Fruit fly (Drosophila melanogaster) whole organism, pupa: ENCODE measurements around the gene beta'COP.

Experiments
- CG10348 ChIP-seq: fragments of 200-800 bp; sonication (Bioruptor generic); IDR thresholded peaks from 2 replicates; pipeline ENCODE4 v1.3.6; 2022; ENCODE audit warnings: missing biosample characterization, missing genetic modification characterization
- CG12605 ChIP-seq: fragments of 200-800 bp; sonication (Bioruptor generic); IDR thresholded peaks from 2 replicates; pipeline ENCODE4 v1.3.6; 2022; ENCODE audit warnings: missing biosample characterization, missing genetic modification characterization
- CG13204 ChIP-seq: fragments of 200-800 bp; sonication (Bioruptor generic); optimal IDR thresholded peaks from 2 replicates; lab custom pipeline; 2018; ENCODE audit warnings: missing biosample characterization, mild to moderate bottlenecking, missing genetic modification characterization, moderate library complexity
- CG14655 ChIP-seq: fragments of 200-800 bp; sonication (Bioruptor generic); optimal IDR thresholded peaks from 3 replicates; lab custom pipeline; 2017; ENCODE audit warnings: mild to moderate bottlenecking, missing biosample characterization, missing genetic modification reagents, missing genetic modification characterization
- CG15710 ChIP-seq: fragments of 200-800 bp; sonication (Bioruptor generic); optimal IDR thresholded peaks from 2 replicates; lab custom pipeline; 2018; ENCODE audit warnings: missing biosample characterization, mild to moderate bottlenecking, missing genetic modification characterization, moderate library complexity
- CG17806 ChIP-seq: fragments of 200-800 bp; sonication (Bioruptor generic); optimal IDR thresholded peaks from 2 replicates; lab custom pipeline; 2018; ENCODE audit warnings: missing biosample characterization, mild to moderate bottlenecking, missing genetic modification characterization, moderate library complexity
- CG32121 ChIP-seq: fragments of 200-800 bp; sonication (Bioruptor generic); IDR thresholded peaks from 2 replicates; pipeline ENCODE4 v1.3.6; 2022; ENCODE audit warnings: missing biosample characterization, missing genetic modification characterization
- CG34367 ChIP-seq: fragments of 200-800 bp; sonication (Bioruptor generic); optimal IDR thresholded peaks from 2 replicates; lab custom pipeline; 2018; ENCODE audit warnings: missing biosample characterization, mild to moderate bottlenecking, missing genetic modification characterization
- CG4496 ChIP-seq: fragments of 200-800 bp; sonication (Bioruptor generic); IDR thresholded peaks from 3 replicates; pipeline ENCODE4 v1.3.6; 2022; ENCODE audit warnings: missing biosample characterization, missing genetic modification characterization
- CG8159 ChIP-seq: fragments of 200-800 bp; sonication (Bioruptor generic); optimal IDR thresholded peaks from 3 replicates; lab custom pipeline; 2018; ENCODE audit warnings: missing biosample characterization, mild to moderate bottlenecking, missing genetic modification characterization, moderate library complexity
- CG8301 ChIP-seq: fragments of 200-800 bp; sonication (Bioruptor generic); optimal IDR thresholded peaks from 2 replicates; lab custom pipeline; 2018; ENCODE audit warnings: missing biosample characterization, mild to moderate bottlenecking, missing genetic modification characterization
- CG9948 ChIP-seq: fragments of 200-800 bp; sonication (Bioruptor generic); optimal IDR thresholded peaks from 2 replicates; lab custom pipeline; 2018; ENCODE audit warnings: missing biosample characterization, mild to moderate bottlenecking, missing genetic modification characterization, moderate library complexity
- D1 ChIP-seq: fragments of 200-800 bp; sonication (Bioruptor generic); optimal IDR thresholded peaks from 2 replicates; lab custom pipeline; 2018; ENCODE audit warnings: missing biosample characterization, mild to moderate bottlenecking, missing genetic modification characterization, moderate library complexity
- EcR ChIP-seq: fragments of 200-800 bp; sonication (Bioruptor generic); optimal IDR thresholded peaks from 3 replicates; lab custom pipeline; 2019; ENCODE audit warnings: missing biosample characterization, missing genetic modification characterization, mild to moderate bottlenecking, moderate library complexity, missing genetic modification reagents
- Ets98B ChIP-seq: fragments of 200-800 bp; sonication (Bioruptor generic); IDR thresholded peaks from 2 replicates; pipeline ENCODE4 v1.3.6; 2022; ENCODE audit warnings: missing biosample characterization, missing genetic modification characterization
- Pif1A ChIP-seq: fragments of 200-800 bp; sonication (Bioruptor generic); optimal IDR thresholded peaks from 3 replicates; lab custom pipeline; 2016; ENCODE audit warnings: missing biosample characterization, missing genetic modification characterization
- Pif1B ChIP-seq: fragments of 200-800 bp; sonication (Bioruptor generic); optimal IDR thresholded peaks from 3 replicates; lab custom pipeline; 2016; ENCODE audit warnings: missing biosample characterization, missing genetic modification characterization
- Snoo ChIP-seq: fragments of 200-800 bp; sonication (Bioruptor generic); optimal IDR thresholded peaks from 3 replicates; lab custom pipeline; 2017; ENCODE audit warnings: missing biosample characterization, mild to moderate bottlenecking, missing genetic modification characterization, inconsistent platforms
- fd96Ca ChIP-seq: fragments of 200-800 bp; sonication (Bioruptor generic); IDR thresholded peaks from 3 replicates; pipeline ENCODE4 v1.3.6; 2022; ENCODE audit warnings: missing biosample characterization, missing genetic modification characterization
- gl ChIP-seq: fragments of 200-800 bp; sonication (Bioruptor generic); optimal IDR thresholded peaks from 2 replicates; lab custom pipeline; 2018; ENCODE audit warnings: missing biosample characterization, mild to moderate bottlenecking, missing genetic modification characterization
- rn ChIP-seq: fragments of 200-800 bp; sonication (Bioruptor generic); IDR thresholded peaks from 2 replicates; pipeline ENCODE4 v1.3.6; 2022; ENCODE audit warnings: missing biosample characterization, missing genetic modification characterization

beta'COP gene

dm6 chr2L:13378488-13378964 lies at the start of gene beta'COP, which contains the start of gene CG9302:
Gene beta'COP (plus strand): TSS chr2L:13378902.
Gene CG9302 (minus strand): TSS chr2L:13378538.
- peak; percentile 57 for TF ChIP-seq Snoo (tag; lab: Kevin White, UChicago)
- peak; percentile 36; the same call in 1 of the 2 replicates for TF ChIP-seq CG32121 (GFP tag; lab: Robert Waterston, UW)
- TF ChIP-seq CG15710 (tag; lab: Kevin White, UChicago): peak; percentile 86
- TF ChIP-seq CG17806 (tag; lab: Kevin White, UChicago): peak; percentile 38
- TF ChIP-seq CG8159 (tag; lab: Kevin White, UChicago): no peak
- no peak for TF ChIP-seq Pif1A (GFP tag; lab: Kevin White, UChicago)
- no peak for TF ChIP-seq CG4496
- TF ChIP-seq CG10348 (GFP tag; lab: Robert Waterston, UW): 0 out of 2 replicates have a peak, but pooled peaks have one; percentile 22
- TF ChIP-seq Pif1B (GFP tag; lab: Kevin White, UChicago): no peak
- TF ChIP-seq D1: no peak
- TF ChIP-seq fd96Ca (GFP tag; lab: Robert Waterston, UW): 0 out of 3 replicates have a peak, but pooled peaks have one; percentile 43
- TF ChIP-seq CG9948 (tag; lab: Kevin White, UChicago): peak; percentile 58
- no peak for TF ChIP-seq CG14655 (GFP tag; lab: Kevin White, UChicago)
- no peak for TF ChIP-seq CG13204 (GFP tag; lab: Kevin White, UChicago)
- TF ChIP-seq Ets98B (GFP tag; lab: Robert Waterston, UW): peak; percentile 34; the same call in 1 of the 2 replicates
- TF ChIP-seq gl: no peak
- no peak for TF ChIP-seq CG34367
- no peak for TF ChIP-seq rn
- TF ChIP-seq EcR (GFP tag; lab: Kevin White, UChicago): no peak
- TF ChIP-seq CG8301 (tag; lab: Kevin White, UChicago): no peak

dm6 chr2L:13331021-13331420 lies 47.7 kb upstream of the beta'COP start, which contains the start of gene hbt:
Gene hbt (minus strand): TSS chr2L:13331121.
- TF ChIP-seq fd96Ca (GFP tag; lab: Robert Waterston, UW): no peak
- no peak for TF ChIP-seq Pif1B (GFP tag; lab: Kevin White, UChicago)
- no peak for TF ChIP-seq CG15710 (tag; lab: Kevin White, UChicago)
- TF ChIP-seq D1: no peak
- no peak for TF ChIP-seq CG12605 (GFP tag; lab: Robert Waterston, UW)
- TF ChIP-seq CG4496: no peak
- TF ChIP-seq CG32121 (GFP tag; lab: Robert Waterston, UW): no peak
- TF ChIP-seq Ets98B (GFP tag; lab: Robert Waterston, UW): no peak
- TF ChIP-seq Pif1A (GFP tag; lab: Kevin White, UChicago): no peak
- TF ChIP-seq EcR (GFP tag; lab: Kevin White, UChicago): no peak
- no peak for TF ChIP-seq CG14655 (GFP tag; lab: Kevin White, UChicago)
- no peak for TF ChIP-seq CG10348 (GFP tag; lab: Robert Waterston, UW)
- TF ChIP-seq CG8159 (tag; lab: Kevin White, UChicago): no peak
- no peak for TF ChIP-seq CG9948 (tag; lab: Kevin White, UChicago)
- TF ChIP-seq CG17806 (tag; lab: Kevin White, UChicago): no peak

dm6 chr2L:13331868-13332544 lies 46.7 kb upstream of the beta'COP start:
- peak; percentile 16 for TF ChIP-seq CG13204 (GFP tag; lab: Kevin White, UChicago)
- no peak for TF ChIP-seq CG9948 (tag; lab: Kevin White, UChicago)
- TF ChIP-seq CG12605 (GFP tag; lab: Robert Waterston, UW): peak; percentile 74

- TF ChIP-seq gl (no peak), D1 (peak; percentile 16)
Observed at dm6 chr2L:13332736-13333135, 46.0 kb upstream of the beta'COP start.

- TF ChIP-seq CG10348 (GFP tag; lab: Robert Waterston, UW) (no peak), CG14655 (GFP tag; lab: Kevin White, UChicago) (no peak), Pif1A (GFP tag; lab: Kevin White, UChicago) (no peak), Pif1B (GFP tag; lab: Kevin White, UChicago) (no peak), EcR (GFP tag; lab: Kevin White, UChicago) (no peak), fd96Ca (GFP tag; lab: Robert Waterston, UW) (no peak)
Observed at dm6 chr2L:13347473-13347872, 31.2 kb upstream of the beta'COP start, which contains the start of gene CG16826. Gene CG16826 (plus strand): TSS chr2L:13347773.

dm6 chr2L:13349237-13349902 lies 29.3 kb upstream of the beta'COP start:
- no peak for TF ChIP-seq CG14655 (GFP tag; lab: Kevin White, UChicago)
- TF ChIP-seq CG32121 (GFP tag; lab: Robert Waterston, UW): no peak
- TF ChIP-seq EcR (GFP tag; lab: Kevin White, UChicago): no peak
- no peak for TF ChIP-seq CG4496
- TF ChIP-seq Ets98B (GFP tag; lab: Robert Waterston, UW): no peak
- no peak for TF ChIP-seq gl
- TF ChIP-seq CG9948 (tag; lab: Kevin White, UChicago): no peak
- TF ChIP-seq CG13204 (GFP tag; lab: Kevin White, UChicago): no peak
- TF ChIP-seq Snoo (tag; lab: Kevin White, UChicago): no peak
- TF ChIP-seq CG15710 (tag; lab: Kevin White, UChicago): no peak
- no peak for TF ChIP-seq Pif1B (GFP tag; lab: Kevin White, UChicago)
- no peak for TF ChIP-seq rn
- TF ChIP-seq Pif1A (GFP tag; lab: Kevin White, UChicago): no peak
- no peak for TF ChIP-seq CG10348 (GFP tag; lab: Robert Waterston, UW)
- no peak for TF ChIP-seq fd96Ca (GFP tag; lab: Robert Waterston, UW)
- no peak for TF ChIP-seq CG34367
- TF ChIP-seq CG12605 (GFP tag; lab: Robert Waterston, UW): no peak
- TF ChIP-seq CG8301 (tag; lab: Kevin White, UChicago): no peak
- no peak for TF ChIP-seq CG8159 (tag; lab: Kevin White, UChicago)
- TF ChIP-seq, all 21 proteins: peak for 0
